Fruit fly (Drosophila melanogaster): ENCODE results near the gene Fit1.

The Fit1 gene

DNA sequence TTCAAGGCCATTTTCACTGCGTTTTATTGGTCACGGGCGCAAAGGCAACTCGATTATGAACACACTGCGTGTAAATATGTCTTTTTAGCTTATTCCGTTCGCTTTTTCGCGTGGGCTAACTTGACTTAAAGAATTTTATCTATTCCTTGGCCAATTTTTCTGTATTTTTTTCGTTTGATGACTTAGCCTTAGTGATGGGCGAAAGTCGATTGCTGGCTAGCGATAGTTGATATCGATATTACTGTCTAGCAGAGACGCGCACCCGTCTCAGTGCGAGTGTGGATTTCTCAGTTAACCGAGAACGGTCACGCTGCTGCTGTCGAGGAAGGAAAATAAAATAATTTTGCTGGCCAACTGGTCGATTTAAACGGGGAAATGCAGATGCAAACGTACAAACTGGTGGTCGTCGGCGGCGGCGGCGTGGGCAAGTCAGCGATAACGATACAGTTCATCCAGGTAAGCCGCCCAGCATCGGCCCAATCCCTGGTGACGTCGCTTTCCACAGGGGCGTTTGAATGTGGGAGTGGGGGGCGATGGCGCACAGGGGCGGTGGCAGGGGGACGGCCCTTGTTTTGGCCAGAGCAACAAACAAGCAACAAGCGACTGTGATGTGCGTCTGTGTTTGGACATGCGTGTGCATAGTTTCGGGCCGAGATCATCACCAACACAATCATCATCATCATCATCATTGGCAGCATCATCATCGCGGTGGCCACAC lies 35.6 kb downstream of the Fit1 start, which contains the start of the genes Rop and Ras64B (continued):
- TF ChIP-seq CG3065 (GFP tag; optimal IDR thresholded peaks at IDR 0.05) = no peak
- peak; percentile 92 for TF ChIP-seq Opbp (GFP tag; IDR thresholded peaks at IDR 0.05; ENCODE audit: partially characterized antibody)
- TF ChIP-seq CG3838 (GFP tag; optimal IDR thresholded peaks at IDR 0.05) = no peak
- TF ChIP-seq stwl (tag; optimal IDR thresholded peaks at IDR 0.05) = peak; percentile 41
- TF ChIP-seq CG12744 (GFP tag; optimal IDR thresholded peaks at IDR 0.05) = no peak
- no peak for TF ChIP-seq Lim3 (GFP tag; IDR thresholded peaks at IDR 0.05)
- peak; percentile 29 for TF ChIP-seq unpg (GFP tag; optimal IDR thresholded peaks at IDR 0.05)
- TF ChIP-seq Dp (GFP tag; optimal IDR thresholded peaks at IDR 0.05) = peak; percentile 59
- TF ChIP-seq Dref (GFP tag; IDR thresholded peaks at IDR 0.05) = peak; percentile 98
- TF ChIP-seq Fer2 (tag; optimal IDR thresholded peaks at IDR 0.05) = no peak
- peak; percentile 40 for TF ChIP-seq caup (GFP tag; optimal IDR thresholded peaks at IDR 0.05; ENCODE audit: severe bottlenecking)
- peak; percentile 46 for TF ChIP-seq CG3163 (GFP tag; optimal IDR thresholded peaks at IDR 0.05)
- no peak for TF ChIP-seq CG4282 (GFP tag; optimal IDR thresholded peaks at IDR 0.05)
- 0 out of 2 replicates have a peak, but pooled peaks have one; percentile 12 for TF ChIP-seq CG6272 (GFP tag; IDR thresholded peaks at IDR 0.05)
- peak; percentile 90 for TF ChIP-seq sens (GFP tag)
- TF ChIP-seq CG30403 (GFP tag; optimal IDR thresholded peaks at IDR 0.05) = peak; percentile 38
- peak; percentile 50 for TF ChIP-seq dm (GFP tag; optimal IDR thresholded peaks at IDR 0.05)
- no peak for TF ChIP-seq dmrt11E (tag; optimal IDR thresholded peaks at IDR 0.05)
- no peak for TF ChIP-seq Dip2 (GFP tag; IDR thresholded peaks at IDR 0.05)
- no peak for TF ChIP-seq mirr (GFP tag; optimal IDR thresholded peaks at IDR 0.05)
- peak in 1 of 2 experiments; percentile 25 for TF ChIP-seq crp (GFP tag; optimal IDR thresholded peaks at IDR 0.05)
- no peak for TF ChIP-seq CG4424 (GFP tag; optimal IDR thresholded peaks at IDR 0.05)
- no peak for TF ChIP-seq Atf-2 (GFP tag; optimal IDR thresholded peaks at IDR 0.05)
- peak; percentile 79 for TF ChIP-seq CG15514 (GFP tag; optimal IDR thresholded peaks at IDR 0.05)
- peak; percentile 43 for TF ChIP-seq Dek (tag; optimal IDR thresholded peaks at IDR 0.05)
- no peak for TF ChIP-seq CG16779 (GFP tag; IDR thresholded peaks at IDR 0.05)
- peak; percentile 79 for TF ChIP-seq inv (GFP tag; IDR thresholded peaks at IDR 0.05; ENCODE audit: partially characterized antibody)
- peak; percentile 61 for TF ChIP-seq CG8924 (tag; optimal IDR thresholded peaks at IDR 0.05)
- TF ChIP-seq da (GFP tag; optimal IDR thresholded peaks at IDR 0.05) = peak; percentile 14
- TF ChIP-seq gsb (GFP tag; IDR thresholded peaks at IDR 0.05) = no peak
- TF ChIP-seq CG14667 (GFP tag; IDR thresholded peaks at IDR 0.05) = no peak
- peak; percentile 75 for TF ChIP-seq CHES-1-like (GFP tag; optimal IDR thresholded peaks at IDR 0.05)
- peak; percentile 58 for TF ChIP-seq E2f2 (GFP tag; IDR thresholded peaks at IDR 0.05)
- TF ChIP-seq NfI (GFP tag; optimal IDR thresholded peaks at IDR 0.05) = peak; percentile 3
- TF ChIP-seq bcd (GFP tag; optimal IDR thresholded peaks at IDR 0.05) = no peak
- TF ChIP-seq NC2β (GFP tag; optimal IDR thresholded peaks at IDR 0.05) = peak; percentile 39
- TF ChIP-seq cas (GFP tag; IDR thresholded peaks at IDR 0.05) = no peak
- peak in 1 of 3 experiments; percentile 74 for TF ChIP-seq Stat92E (GFP tag; optimal IDR thresholded peaks at IDR 0.05)
- TF ChIP-seq CG3281 (GFP tag; optimal IDR thresholded peaks at IDR 0.05) = no peak
- peak; percentile 22 for TF ChIP-seq ERR (GFP tag; optimal IDR thresholded peaks at IDR 0.05)
- peak; percentile 35 for TF ChIP-seq Nf-YB (GFP tag; optimal IDR thresholded peaks at IDR 0.05)
- TF ChIP-seq Bdp1 (GFP tag; optimal IDR thresholded peaks at IDR 0.05) = no peak
- no peak for TF ChIP-seq CG7839 (tag; optimal IDR thresholded peaks at IDR 0.05)
- TF ChIP-seq CG12219 (GFP tag; optimal IDR thresholded peaks at IDR 0.05) = no peak
- peak; percentile 30 for TF ChIP-seq pb (GFP tag; optimal IDR thresholded peaks at IDR 0.05)
- TF ChIP-seq nerfin-2 (GFP tag; IDR thresholded peaks at IDR 0.05; ENCODE audit: partially characterized antibody) = peak; percentile 50
- no peak for TF ChIP-seq kah (GFP tag; optimal IDR thresholded peaks at IDR 0.05)
- TF ChIP-seq CG13287 (GFP tag; IDR thresholded peaks at IDR 0.05; ENCODE audit: partially characterized antibody) = peak; percentile 91
- no peak for TF ChIP-seq CG5180 (GFP tag; optimal IDR thresholded peaks at IDR 0.05)
